Worm (Caenorhabditis elegans) whole organism, young adult: ENCODE results near the gene bud-31.

Experiments used
- F22D6.2 ChIP-seq: sonication (generic microtip); optimal IDR thresholded peaks from 2 replicates; lab custom pipeline; 2016; ENCODE audit warnings: mild to moderate bottlenecking, missing genetic modification characterization, missing compliant biosample characterization
- F23B12.7 ChIP-seq: sonication (generic microtip); optimal IDR thresholded peaks from 2 replicates; lab custom pipeline; 2017; ENCODE audit warnings: missing genetic modification characterization, mild to moderate bottlenecking, missing compliant biosample characterization, antibody characterized with exemption, moderate library complexity; ENCODE audit not compliant: insufficient read depth
- F33H1.4 ChIP-seq: fragments of 200-800 bp; sonication (Bioruptor generic); IDR thresholded peaks from 2 replicates; pipeline ENCODE4 v1.3.6; 2022; ENCODE audit warnings: missing genetic modification reagents, missing genetic modification characterization, missing compliant biosample characterization
- F55B11.4 ChIP-seq: sonication (generic microtip); optimal IDR thresholded peaks from 2 replicates; lab custom pipeline; 2016; ENCODE audit warnings: missing compliant biosample characterization, missing genetic modification characterization, borderline replicate concordance; ENCODE audit not compliant: insufficient read depth
- F57A8.1 ChIP-seq: fragments of 200-800 bp; sonication (Bioruptor generic); optimal IDR thresholded peaks from 2 replicates; lab custom pipeline; 2018; ENCODE audit warnings: mild to moderate bottlenecking, missing genetic modification characterization, moderate library complexity, missing compliant biosample characterization
- F57C9.4 ChIP-seq: sonication (generic microtip); optimal IDR thresholded peaks from 2 replicates; lab custom pipeline; 2017; ENCODE audit warnings: mild to moderate bottlenecking, missing genetic modification characterization, missing compliant biosample characterization
- K11D2.4 ChIP-seq: fragments of 200-800 bp; sonication (Bioruptor generic); IDR thresholded peaks from 2 replicates; pipeline ENCODE4 v1.3.6; 2022; ENCODE audit warnings: missing genetic modification reagents, missing genetic modification characterization, missing compliant biosample characterization
- K12H6.12 ChIP-seq: fragments of 200-800 bp; sonication (Bioruptor generic); optimal IDR thresholded peaks from 2 replicates; lab custom pipeline; 2018; ENCODE audit warnings: mild to moderate bottlenecking, missing genetic modification characterization, missing compliant biosample characterization
- Y79H2A.3 ChIP-seq: fragments of 200-800 bp; sonication (Bioruptor generic); conservative IDR thresholded peaks from 2 replicates; pipeline ENCODE4 v1.3.6; 2022; ENCODE audit warnings: missing genetic modification reagents, missing genetic modification characterization, missing compliant biosample characterization
- ZK185.1 ChIP-seq: sonication (generic microtip); optimal IDR thresholded peaks from 2 replicates; lab custom pipeline; 2016; ENCODE audit warnings: mild to moderate bottlenecking, missing genetic modification characterization, missing compliant biosample characterization; ENCODE audit not compliant: poor library complexity, severe bottlenecking
- athp-1 ChIP-seq: sonication (generic microtip); optimal IDR thresholded peaks from 2 replicates; lab custom pipeline; 2017; ENCODE audit warnings: mild to moderate bottlenecking, missing genetic modification characterization, missing compliant biosample characterization
- attf-5 ChIP-seq: fragments of 200-800 bp; sonication (Bioruptor generic); optimal IDR thresholded peaks from 2 replicates; lab custom pipeline; 2018; ENCODE audit warnings: mild to moderate bottlenecking, missing genetic modification characterization, missing compliant biosample characterization
- attf-6 ChIP-seq: fragments of 200-800 bp; sonication (Bioruptor generic); IDR thresholded peaks from 2 replicates; pipeline ENCODE4 v1.3.6; 2022; ENCODE audit warnings: missing genetic modification reagents, missing genetic modification characterization, missing compliant biosample characterization
- bed-1 ChIP-seq: fragments of 200-800 bp; sonication (Bioruptor generic); IDR thresholded peaks from 2 replicates; pipeline ENCODE4 v1.3.6; 2022; ENCODE audit warnings: missing genetic modification reagents, missing genetic modification characterization, missing compliant biosample characterization
- cebp-1 ChIP-seq, 2 experiments: fragments of 200-800 bp in 1 of 2; sonication (Bioruptor generic) in 1 of 2; sonication (generic microtip) in 1 of 2; IDR thresholded peaks in 1 of 2; optimal IDR thresholded peaks in 1 of 2; 2 replicates each; pipeline versions ENCODE4 v1.3.6 to Lab custom; 2017 to 2022; ENCODE audit warnings: missing compliant biosample characterization in 2 of 2, missing genetic modification characterization in 2 of 2, mild to moderate bottlenecking in 1 of 2, missing genetic modification reagents in 1 of 2, moderate library complexity in 1 of 2
- ceh-100 ChIP-seq: fragments of 200-800 bp; sonication (Bioruptor generic); IDR thresholded peaks from 2 replicates; pipeline ENCODE4 v1.3.6; 2022; ENCODE audit warnings: missing genetic modification reagents, missing genetic modification characterization, missing compliant biosample characterization
- ceh-27 ChIP-seq: fragments of 200-800 bp; sonication (Bioruptor generic); optimal IDR thresholded peaks from 2 replicates; lab custom pipeline; 2018; ENCODE audit warnings: mild to moderate bottlenecking, missing genetic modification characterization, moderate library complexity, missing compliant biosample characterization
- egl-18 ChIP-seq: fragments of 200-800 bp; sonication (Bioruptor generic); IDR thresholded peaks from 2 replicates; pipeline ENCODE4 v1.3.6; 2022; ENCODE audit warnings: missing genetic modification reagents, missing genetic modification characterization, missing compliant biosample characterization
- egrh-3 ChIP-seq: fragments of 200-800 bp; sonication (Bioruptor generic); IDR thresholded peaks from 2 replicates; pipeline ENCODE4 v1.3.6; 2022; ENCODE audit warnings: missing genetic modification reagents, missing genetic modification characterization, missing compliant biosample characterization
- ekl-4 ChIP-seq: fragments of 200-800 bp; sonication (Bioruptor generic); IDR thresholded peaks from 2 replicates; pipeline ENCODE4 v1.3.6; 2022; ENCODE audit warnings: missing genetic modification reagents, missing genetic modification characterization, missing compliant biosample characterization
- ets-4 ChIP-seq: fragments of 200-800 bp; sonication (Bioruptor generic); optimal IDR thresholded peaks from 2 replicates; lab custom pipeline; 2018; ENCODE audit warnings: mild to moderate bottlenecking, missing genetic modification characterization, missing compliant biosample characterization
- gei-17 ChIP-seq: fragments of 200-800 bp; sonication (Bioruptor generic); optimal IDR thresholded peaks from 2 replicates; lab custom pipeline; 2018; ENCODE audit warnings: mild to moderate bottlenecking, missing genetic modification characterization, missing compliant biosample characterization
- hlh-26 ChIP-seq: fragments of 200-800 bp; sonication (Bioruptor generic); conservative IDR thresholded peaks from 2 replicates; pipeline ENCODE4 v1.3.6; 2022; ENCODE audit warnings: missing genetic modification reagents, missing genetic modification characterization, missing compliant biosample characterization
- hmg-1.2 ChIP-seq: fragments of 200-800 bp; sonication (Bioruptor generic); IDR thresholded peaks from 2 replicates; pipeline ENCODE4 v1.3.6; 2022; ENCODE audit warnings: missing genetic modification reagents, missing genetic modification characterization, missing compliant biosample characterization
- hmg-20 ChIP-seq: fragments of 200-800 bp; sonication (Bioruptor generic); IDR thresholded peaks from 2 replicates; pipeline ENCODE4 v1.3.6; 2022; ENCODE audit warnings: missing genetic modification reagents, missing genetic modification characterization, missing compliant biosample characterization
- hsf-1 ChIP-seq: fragments of 200-800 bp; sonication (Bioruptor generic); IDR thresholded peaks from 2 replicates; pipeline ENCODE4 v1.3.6; 2022; ENCODE audit warnings: missing genetic modification reagents, missing genetic modification characterization, missing compliant biosample characterization
- lag-1 ChIP-seq: fragments of 200-800 bp; sonication (Bioruptor generic); IDR thresholded peaks from 2 replicates; pipeline ENCODE4 v1.3.6; 2022; ENCODE audit warnings: missing genetic modification reagents, missing genetic modification characterization, missing compliant biosample characterization
- let-526 ChIP-seq: fragments of 200-800 bp; sonication (Bioruptor generic); IDR thresholded peaks from 2 replicates; pipeline ENCODE4 v1.3.6; 2022; ENCODE audit warnings: missing genetic modification reagents, missing genetic modification characterization, missing compliant biosample characterization
- lin-26 ChIP-seq: fragments of 200-800 bp; sonication (Bioruptor generic); IDR thresholded peaks from 2 replicates; pipeline ENCODE4 v1.3.6; 2022; ENCODE audit warnings: missing genetic modification reagents, missing genetic modification characterization, missing compliant biosample characterization
- lir-1 ChIP-seq: fragments of 200-800 bp; sonication (Bioruptor generic); conservative IDR thresholded peaks from 2 replicates; pipeline ENCODE4 v1.3.6; 2022; ENCODE audit warnings: missing genetic modification reagents, missing genetic modification characterization, missing compliant biosample characterization
- lsy-27 ChIP-seq: sonication (generic microtip); optimal IDR thresholded peaks from 2 replicates; lab custom pipeline; 2017; ENCODE audit warnings: missing genetic modification characterization, mild to moderate bottlenecking, missing compliant biosample characterization, antibody characterized with exemption, missing genotype, borderline replicate concordance; ENCODE audit not compliant: insufficient read depth
- madf-6 ChIP-seq: fragments of 200-800 bp; sonication (Bioruptor generic); IDR thresholded peaks from 2 replicates; pipeline ENCODE4 v1.3.6; 2022; ENCODE audit warnings: missing genetic modification reagents, missing genetic modification characterization, missing compliant biosample characterization
- mxl-1 ChIP-seq: sonication (generic microtip); optimal IDR thresholded peaks from 2 replicates; lab custom pipeline; 2016; ENCODE audit warnings: missing genetic modification characterization, missing compliant biosample characterization
- nfyb-1 ChIP-seq: fragments of 200-800 bp; sonication (Bioruptor generic); IDR thresholded peaks from 2 replicates; pipeline ENCODE4 v1.3.6; 2022; ENCODE audit warnings: missing genetic modification reagents, missing genetic modification characterization, missing compliant biosample characterization
- nhr-120 ChIP-seq: fragments of 200-800 bp; sonication (Bioruptor generic); IDR thresholded peaks from 2 replicates; pipeline ENCODE4 v1.3.6; 2022; ENCODE audit warnings: missing genetic modification characterization, missing compliant biosample characterization
- nhr-80 ChIP-seq: sonication (generic microtip); optimal IDR thresholded peaks from 2 replicates; lab custom pipeline; 2016; ENCODE audit warnings: missing genetic modification characterization, missing compliant biosample characterization
- repo-1 ChIP-seq: sonication (generic microtip); optimal IDR thresholded peaks from 2 replicates; lab custom pipeline; 2017; ENCODE audit warnings: mild to moderate bottlenecking, missing genetic modification characterization, missing compliant biosample characterization
- sdz-38 ChIP-seq: sonication (generic microtip); optimal IDR thresholded peaks from 2 replicates; lab custom pipeline; 2016; ENCODE audit warnings: missing genotype, missing genetic modification characterization, missing compliant biosample characterization
- snpc-3.4 ChIP-seq: sonication (generic microtip); optimal IDR thresholded peaks from 2 replicates; lab custom pipeline; 2017; ENCODE audit warnings: missing genetic modification characterization, mild to moderate bottlenecking, missing compliant biosample characterization, antibody characterized with exemption, moderate library complexity, missing genotype, missing genetic modification reagents
- snpc-4 ChIP-seq, 5 experiments: fragments of 150-350 bp in 1 of 5; sonication (generic microtip) in 4 of 5; optimal IDR thresholded peaks; 2 replicates each; lab custom pipeline; 2014 to 2018; ENCODE audit warnings: missing genetic modification characterization in 5 of 5, missing biosample characterization in 3 of 5, antibody characterized with exemption in 2 of 5, mild to moderate bottlenecking in 2 of 5, missing compliant biosample characterization in 2 of 5, missing genotype in 2 of 5, moderate library complexity in 2 of 5, missing genetic modification reagents in 1 of 5
- sptf-2 ChIP-seq: fragments of 200-800 bp; sonication (Bioruptor generic); optimal IDR thresholded peaks from 2 replicates; lab custom pipeline; 2018; ENCODE audit warnings: mild to moderate bottlenecking, missing genetic modification characterization, missing compliant biosample characterization
- tlf-1 ChIP-seq: fragments of 200-800 bp; sonication (Bioruptor generic); optimal IDR thresholded peaks from 2 replicates; lab custom pipeline; 2018; ENCODE audit warnings: mild to moderate bottlenecking, missing genetic modification characterization, missing compliant biosample characterization
- unc-130 ChIP-seq: sonication (generic microtip); optimal IDR thresholded peaks from 2 replicates; lab custom pipeline; 2016; ENCODE audit warnings: missing genetic modification reagents, missing genetic modification characterization, missing compliant biosample characterization
- zfh-2 ChIP-seq: fragments of 200-800 bp; sonication (Bioruptor generic); conservative IDR thresholded peaks from 2 replicates; pipeline ENCODE4 v1.3.6; 2022; ENCODE audit warnings: missing genetic modification reagents, missing genetic modification characterization, missing compliant biosample characterization
- ztf-18 ChIP-seq: sonication (generic microtip); optimal IDR thresholded peaks from 2 replicates; lab custom pipeline; 2016; ENCODE audit warnings: missing genotype, mild to moderate bottlenecking, missing genetic modification characterization, missing compliant biosample characterization

Gene bud-31

ce11 chrIII:9702665-9703252 lies 6.4 kb upstream of the bud-31 start:
- TF ChIP-seq snpc-3.4 (no peak), egl-18 (GFP tag; lab: Robert Waterston, UW) (no peak), sptf-2 (GFP tag; lab: Kevin White, UChicago) (no peak), attf-6 (GFP tag; lab: Robert Waterston, UW) (no peak), snpc-4 (GFP tag; optimal IDR thresholded peaks at IDR 0.05; lab: Kevin White, UChicago) (no peak), snpc-4 (tag; optimal IDR thresholded peaks at IDR 0.05; lab: Kevin White, UChicago) (peak in 1 of 4 experiments; percentile 20), cebp-1 (GFP tag; IDR thresholded peaks at IDR 0.05; lab: Robert Waterston, UW) (no peak), cebp-1 (tag; optimal IDR thresholded peaks at IDR 0.05; lab: Kevin White, UChicago) (peak; percentile 57), F22D6.2 (tag; lab: Kevin White, UChicago) (no peak), repo-1 (tag; lab: Kevin White, UChicago) (no peak), hlh-26 (GFP tag; lab: Robert Waterston, UW) (no peak), tlf-1 (GFP tag; lab: Kevin White, UChicago) (no peak), lsy-27 (tag; lab: Kevin White, UChicago) (no peak), ets-4 (GFP tag; lab: Kevin White, UChicago) (no peak), ZK185.1 (tag; lab: Kevin White, UChicago) (peak; percentile 46), ekl-4 (GFP tag; lab: Robert Waterston, UW) (no peak), lin-26 (GFP tag; lab: Robert Waterston, UW) (0 out of 2 replicates have a peak, but pooled peaks have one; percentile 38), unc-130 (GFP tag; lab: Kevin White, UChicago) (no peak), nhr-120 (GFP tag; lab: Robert Waterston, UW) (no peak), F57A8.1 (GFP tag; lab: Kevin White, UChicago) (no peak), sdz-38 (no peak), F57C9.4 (tag; lab: Kevin White, UChicago) (no peak), gei-17 (GFP tag; lab: Kevin White, UChicago) (no peak), lag-1 (GFP tag; lab: Robert Waterston, UW) (no peak), egrh-3 (GFP tag; lab: Robert Waterston, UW) (no peak), F55B11.4 (tag; lab: Kevin White, UChicago) (no peak), let-526 (GFP tag; lab: Robert Waterston, UW) (no peak), hsf-1 (no peak), hmg-20 (GFP tag; lab: Robert Waterston, UW) (no peak), lir-1 (GFP tag; lab: Robert Waterston, UW) (no peak), athp-1 (tag; lab: Kevin White, UChicago) (no peak), ztf-18 (tag; lab: Kevin White, UChicago) (peak; percentile 5), nhr-80 (tag; lab: Kevin White, UChicago) (peak; percentile 62), Y79H2A.3 (GFP tag; lab: Robert Waterston, UW) (no peak), mxl-1 (tag; lab: Kevin White, UChicago) (no peak), K11D2.4 (GFP tag; lab: Robert Waterston, UW) (no peak), hmg-1.2 (peak; percentile 27; the same call in 1 of the 2 replicates), K12H6.12 (tag; lab: Kevin White, UChicago) (peak; percentile 61), zfh-2 (GFP tag; lab: Robert Waterston, UW) (peak; percentile 84), F23B12.7 (tag; lab: Kevin White, UChicago) (no peak), bed-1 (GFP tag; lab: Robert Waterston, UW) (no peak), nfyb-1 (GFP tag; lab: Robert Waterston, UW) (no peak), madf-6 (GFP tag; lab: Robert Waterston, UW) (no peak), attf-5 (GFP tag; lab: Kevin White, UChicago) (no peak), ceh-27 (GFP tag; lab: Kevin White, UChicago) (peak; percentile 7), F33H1.4 (GFP tag; lab: Robert Waterston, UW) (no peak), ceh-100 (GFP tag; lab: Robert Waterston, UW) (no peak)
